Worm (Caenorhabditis elegans) whole organism, young adult: Measurements from ENCODE around the gene srz-60.

Source experiments
- F37B4.10 ChIP-seq: fragments of 200-800 bp; sonication (Bioruptor generic); IDR thresholded peaks from 2 replicates; pipeline ENCODE4 v1.3.6; 2022; ENCODE audit warnings: missing genetic modification characterization, missing compliant biosample characterization
- Y56A3A.18 ChIP-seq: fragments of 200-800 bp; sonication (Bioruptor generic); IDR thresholded peaks from 2 replicates; pipeline ENCODE4 v1.3.6; 2022; ENCODE audit warnings: missing genetic modification reagents, missing genetic modification characterization, missing compliant biosample characterization
- ZK185.1 ChIP-seq: sonication (generic microtip); optimal IDR thresholded peaks from 2 replicates; lab custom pipeline; 2016; ENCODE audit warnings: mild to moderate bottlenecking, missing genetic modification characterization, missing compliant biosample characterization; ENCODE audit not compliant: poor library complexity, severe bottlenecking
- atf-7 ChIP-seq: sonication (generic microtip); optimal IDR thresholded peaks from 2 replicates; lab custom pipeline; 2017; ENCODE audit warnings: mild to moderate bottlenecking, missing genetic modification characterization, missing compliant biosample characterization
- bed-2 ChIP-seq: fragments of 200-800 bp; sonication (Bioruptor generic); IDR thresholded peaks from 2 replicates; pipeline ENCODE4 v1.3.6; 2022; ENCODE audit warnings: missing genetic modification reagents, missing genetic modification characterization, missing compliant biosample characterization
- efl-1 ChIP-seq: fragments of 150-350 bp; optimal IDR thresholded peaks from 2 replicates; lab custom pipeline; 2014; ENCODE audit warnings: missing biosample characterization, missing genetic modification reagents, missing genetic modification characterization
- gei-17 ChIP-seq: fragments of 200-800 bp; sonication (Bioruptor generic); optimal IDR thresholded peaks from 2 replicates; lab custom pipeline; 2018; ENCODE audit warnings: mild to moderate bottlenecking, missing genetic modification characterization, missing compliant biosample characterization
- lin-54 ChIP-seq: fragments of 200-800 bp; sonication (Bioruptor generic); optimal IDR thresholded peaks from 2 replicates; lab custom pipeline; 2018; ENCODE audit warnings: mild to moderate bottlenecking, missing genetic modification characterization, missing compliant biosample characterization
- lsy-27 ChIP-seq: sonication (generic microtip); optimal IDR thresholded peaks from 2 replicates; lab custom pipeline; 2017; ENCODE audit warnings: missing genetic modification characterization, mild to moderate bottlenecking, missing compliant biosample characterization, antibody characterized with exemption, missing genotype, borderline replicate concordance; ENCODE audit not compliant: insufficient read depth
- mes-4 ChIP-seq: sonication (generic microtip); optimal IDR thresholded peaks from 2 replicates; lab custom pipeline; 2016; ENCODE audit warnings: missing genotype, missing genetic modification characterization, missing compliant biosample characterization
- nfya-1 ChIP-seq: sonication (generic microtip); optimal IDR thresholded peaks from 2 replicates; lab custom pipeline; 2017; ENCODE audit warnings: antibody characterized with exemption, missing compliant biosample characterization, missing genetic modification characterization, borderline replicate concordance; ENCODE audit not compliant: insufficient read depth
- snpc-4 ChIP-seq, 5 experiments: fragments of 150-350 bp in 1 of 5; sonication (generic microtip) in 4 of 5; optimal IDR thresholded peaks; 2 replicates each; lab custom pipeline; 2014 to 2018; ENCODE audit warnings: missing genetic modification characterization in 5 of 5, missing biosample characterization in 3 of 5, antibody characterized with exemption in 2 of 5, mild to moderate bottlenecking in 2 of 5, missing compliant biosample characterization in 2 of 5, missing genotype in 2 of 5, moderate library complexity in 2 of 5, missing genetic modification reagents in 1 of 5
- tbp1 ChIP-seq: fragments of 200-800 bp; sonication (Bioruptor generic); optimal IDR thresholded peaks from 2 replicates; lab custom pipeline; 2018; ENCODE audit warnings: mild to moderate bottlenecking, missing genetic modification characterization, missing compliant biosample characterization

- TF ChIP-seq tbp1 (GFP tag; lab: Kevin White, UChicago), result no peak
- TF ChIP-seq Y56A3A.18 (GFP tag; lab: Robert Waterston, UW), result no peak
- no peak for TF ChIP-seq snpc-4 (GFP tag; optimal IDR thresholded peaks at IDR 0.05; lab: Kevin White, UChicago)
- no peak for TF ChIP-seq snpc-4 (tag; optimal IDR thresholded peaks at IDR 0.05; lab: Kevin White, UChicago)
- no peak for TF ChIP-seq efl-1 (GFP tag; lab: Kevin White, UChicago)
- no peak for TF ChIP-seq lsy-27
- no peak for TF ChIP-seq mes-4 (tag; lab: Kevin White, UChicago)
- TF ChIP-seq ZK185.1 (tag; lab: Kevin White, UChicago), result no peak
- no peak for TF ChIP-seq nfya-1 (tag; lab: Kevin White, UChicago)
- no peak for TF ChIP-seq bed-2 (GFP tag; lab: Robert Waterston, UW)
- TF ChIP-seq atf-7 (tag; lab: Kevin White, UChicago), result no peak
- TF ChIP-seq F37B4.10 (GFP tag; lab: Robert Waterston, UW), result no peak
- TF ChIP-seq gei-17 (GFP tag; lab: Kevin White, UChicago), result no peak
- no peak for TF ChIP-seq lin-54 (GFP tag; lab: Kevin White, UChicago)
These were observed 10.0 kb upstream of the srz-60 start for ce11 chrIV:3418741-3419140.
